Worm (Caenorhabditis elegans) whole organism, L2 larva: ENCODE results near the gene smc-5.

Experiments used
- egl-27 ChIP-seq: sonication (generic microtip); optimal IDR thresholded peaks from 3 replicates; lab custom pipeline; 2017; ENCODE audit warnings: missing biosample characterization, missing genetic modification reagents, missing genetic modification characterization
- nhr-11 ChIP-seq: fragments of 150-350 bp; optimal IDR thresholded peaks from 2 replicates; lab custom pipeline; 2014; ENCODE audit warnings: missing biosample characterization, missing genetic modification characterization
- nhr-21 ChIP-seq: fragments of 150-350 bp; optimal IDR thresholded peaks from 2 replicates; lab custom pipeline; 2014; ENCODE audit warnings: missing biosample characterization, missing genetic modification characterization
- skn-1 ChIP-seq: sonication (generic microtip); optimal IDR thresholded peaks from 2 replicates; lab custom pipeline; 2017; ENCODE audit warnings: missing biosample characterization, missing genetic modification characterization
- sma-3 ChIP-seq: sonication (generic microtip); optimal IDR thresholded peaks from 2 replicates; lab custom pipeline; 2016; ENCODE audit warnings: missing genetic modification reagents, missing genetic modification characterization, missing compliant biosample characterization

ce11 chrII:5021518-5021917 is 40.4 kb upstream of the smc-5 start:
- no peak for TF ChIP-seq sma-3 (GFP tag; lab: Kevin White, UChicago)
- TF ChIP-seq nhr-21 (tag; lab: Kevin White, UChicago), result no peak
- no peak for TF ChIP-seq skn-1
- no peak for TF ChIP-seq nhr-11 (tag; lab: Kevin White, UChicago)
- TF ChIP-seq egl-27 (tag; lab: Kevin White, UChicago), result no peak
